Fruit fly (Drosophila melanogaster) S2 (cell line): ENCODE results near the gene CG2202.

Source experiments
- CG8478 ChIP-seq: fragments of >200 bp; optimal IDR thresholded peaks from 2 replicates; lab custom pipeline; 2018
- CTCF ChIP-seq, 2 experiments: fragments of >200 bp; optimal IDR thresholded peaks; 2 replicates each; lab custom pipeline; 2018

DNA sequence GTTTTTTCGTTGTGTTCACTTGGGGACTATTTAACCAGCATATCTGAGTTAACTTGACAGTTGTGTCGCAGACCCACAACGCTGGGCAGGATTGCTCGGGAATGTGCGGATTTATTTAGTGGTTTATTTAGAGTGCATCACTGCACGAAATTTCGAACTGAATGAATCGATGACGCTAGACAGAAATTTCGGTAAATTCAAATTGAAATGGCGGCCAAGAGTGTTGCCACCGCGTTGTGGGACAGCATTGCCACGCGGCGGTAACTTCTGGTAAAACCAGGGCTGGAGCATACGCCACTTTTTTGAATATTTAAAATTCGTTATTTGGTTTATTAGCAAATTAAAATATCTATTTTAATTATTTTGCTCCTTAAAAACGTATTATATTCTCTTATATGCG lies 6.1 kb downstream of the CG2202 start, which contains the start of gene feo:
- TF ChIP-seq CG8478 = no peak
- TF ChIP-seq CTCF (optimal IDR thresholded peaks at IDR 0.05; lab: Kevin White, UChicago) = peak in 1 of 2 experiments; percentile 25
